Worm (Caenorhabditis elegans) whole organism, late embryonic: ENCODE measurements around the gene T05B4.8.

ENCODE experiments used
- K02D7.2 ChIP-seq: sonication (generic microtip); optimal IDR thresholded peaks from 2 replicates; lab custom pipeline; 2017; ENCODE audit warnings: mild to moderate bottlenecking, missing genetic modification characterization, missing compliant biosample characterization
- K09A11.1 ChIP-seq: sonication (generic microtip); optimal IDR thresholded peaks from 2 replicates; lab custom pipeline; 2017; ENCODE audit warnings: antibody characterized with exemption, mild to moderate bottlenecking, missing genetic modification characterization, missing compliant biosample characterization; ENCODE audit not compliant: insufficient read depth
- Y22D7AL.16 ChIP-seq: sonication (generic microtip); optimal IDR thresholded peaks from 2 replicates; lab custom pipeline; 2016; ENCODE audit warnings: missing genetic modification characterization, missing compliant biosample characterization
- ama-1 ChIP-seq: fragments of 150-350 bp; optimal IDR thresholded peaks from 2 replicates; lab custom pipeline; 2014
- ceh-19 ChIP-seq: fragments of 200-800 bp; sonication (Bioruptor generic); optimal IDR thresholded peaks from 2 replicates; lab custom pipeline; 2018; ENCODE audit warnings: mild to moderate bottlenecking, missing genetic modification characterization, missing compliant biosample characterization
- ceh-22 ChIP-seq: sonication (generic microtip); optimal IDR thresholded peaks from 2 replicates; lab custom pipeline; 2017; ENCODE audit warnings: missing biosample characterization, missing genetic modification characterization
- ceh-24 ChIP-seq: sonication (generic microtip); optimal IDR thresholded peaks from 2 replicates; lab custom pipeline; 2016; ENCODE audit warnings: mild to moderate bottlenecking, missing genetic modification characterization, missing compliant biosample characterization
- ceh-30 ChIP-seq: fragments of 150-350 bp; optimal IDR thresholded peaks from 2 replicates; lab custom pipeline; 2014; ENCODE audit warnings: missing biosample characterization, missing genetic modification characterization
- ceh-31 ChIP-seq: sonication (generic microtip); optimal IDR thresholded peaks from 2 replicates; lab custom pipeline; 2016; ENCODE audit warnings: missing genetic modification characterization, missing compliant biosample characterization
- ceh-34 ChIP-seq: sonication (generic microtip); optimal IDR thresholded peaks from 2 replicates; lab custom pipeline; 2016; ENCODE audit warnings: mild to moderate bottlenecking, missing genetic modification characterization, missing compliant biosample characterization
- ceh-45 ChIP-seq: fragments of 200-800 bp; sonication (Bioruptor generic); IDR thresholded peaks from 2 replicates; pipeline ENCODE4 v1.3.6; 2022; ENCODE audit warnings: missing genetic modification reagents, missing genetic modification characterization, missing compliant biosample characterization
- ceh-48 ChIP-seq: sonication (generic microtip); optimal IDR thresholded peaks from 2 replicates; lab custom pipeline; 2016; ENCODE audit warnings: missing genetic modification characterization, inconsistent platforms, missing compliant biosample characterization
- ceh-6 ChIP-seq: fragments of 200-800 bp; sonication (Bioruptor generic); optimal IDR thresholded peaks from 2 replicates; lab custom pipeline; 2018; ENCODE audit warnings: mild to moderate bottlenecking, missing genetic modification characterization, missing compliant biosample characterization
- ceh-9 ChIP-seq: sonication (generic microtip); optimal IDR thresholded peaks from 2 replicates; lab custom pipeline; 2016; ENCODE audit warnings: mild to moderate bottlenecking, missing genetic modification characterization, inconsistent platforms, missing compliant biosample characterization
- elt-2 ChIP-seq: sonication (generic microtip); optimal IDR thresholded peaks from 2 replicates; lab custom pipeline; 2016; ENCODE audit warnings: missing genetic modification reagents, missing genetic modification characterization, missing compliant biosample characterization
- elt-4 ChIP-seq: sonication (generic microtip); optimal IDR thresholded peaks from 2 replicates; lab custom pipeline; 2016; ENCODE audit warnings: missing genetic modification characterization, missing compliant biosample characterization
- ets-4 ChIP-seq: sonication (generic microtip); optimal IDR thresholded peaks from 2 replicates; lab custom pipeline; 2016; ENCODE audit warnings: missing genetic modification characterization, missing compliant biosample characterization
- fax-1 ChIP-seq: sonication (generic microtip); optimal IDR thresholded peaks from 2 replicates; lab custom pipeline; 2016; ENCODE audit warnings: missing genotype, missing genetic modification characterization, missing compliant biosample characterization
- fkh-10 ChIP-seq: fragments of 150-350 bp; optimal IDR thresholded peaks from 2 replicates; lab custom pipeline; 2014; ENCODE audit warnings: missing biosample characterization, missing genetic modification reagents, missing genetic modification characterization
- hlh-13 ChIP-seq: fragments of 200-800 bp; sonication (Bioruptor generic); optimal IDR thresholded peaks from 2 replicates; lab custom pipeline; 2018; ENCODE audit warnings: mild to moderate bottlenecking, missing genetic modification characterization, missing compliant biosample characterization
- hlh-15 ChIP-seq: sonication (generic microtip); optimal IDR thresholded peaks from 2 replicates; lab custom pipeline; 2016; ENCODE audit warnings: missing genetic modification characterization, missing compliant biosample characterization
- hlh-6 ChIP-seq: sonication (generic microtip); optimal IDR thresholded peaks from 2 replicates; lab custom pipeline; 2016; ENCODE audit warnings: missing genotype, missing genetic modification characterization, missing compliant biosample characterization
- hlh-8 ChIP-seq: sonication (generic microtip); optimal IDR thresholded peaks from 2 replicates; lab custom pipeline; 2016; ENCODE audit warnings: missing genotype, missing genetic modification characterization, missing compliant biosample characterization
- lim-6 ChIP-seq: sonication (generic microtip); optimal IDR thresholded peaks from 2 replicates; lab custom pipeline; 2016; ENCODE audit warnings: missing genetic modification characterization, missing compliant biosample characterization
- madf-2 ChIP-seq: sonication (generic microtip); optimal IDR thresholded peaks from 2 replicates; lab custom pipeline; 2017; ENCODE audit warnings: missing genetic modification characterization, missing compliant biosample characterization
- nfya-1 ChIP-seq: sonication (generic microtip); optimal IDR thresholded peaks from 2 replicates; lab custom pipeline; 2017; ENCODE audit warnings: missing genetic modification characterization, mild to moderate bottlenecking, missing compliant biosample characterization, antibody characterized with exemption, moderate library complexity
- nhr-232 ChIP-seq: sonication (generic microtip); optimal IDR thresholded peaks from 2 replicates; lab custom pipeline; 2016; ENCODE audit warnings: missing genetic modification characterization, missing compliant biosample characterization
- odd-2 ChIP-seq: sonication (generic microtip); optimal IDR thresholded peaks from 2 replicates; lab custom pipeline; 2017; ENCODE audit warnings: antibody characterized with exemption, mild to moderate bottlenecking, missing genetic modification characterization, missing compliant biosample characterization
- pat-9 ChIP-seq: fragments of 200-800 bp; sonication (Bioruptor generic); optimal IDR thresholded peaks from 2 replicates; lab custom pipeline; 2018; ENCODE audit warnings: mild to moderate bottlenecking, missing genetic modification characterization, moderate library complexity, missing compliant biosample characterization
- pha-2 ChIP-seq: sonication (generic microtip); optimal IDR thresholded peaks from 2 replicates; lab custom pipeline; 2017; ENCODE audit warnings: mild to moderate bottlenecking, missing genetic modification characterization, missing compliant biosample characterization
- pha-4 ChIP-seq: fragments of 150-350 bp; optimal IDR thresholded peaks from 2 replicates; lab custom pipeline; 2018; ENCODE audit warnings: missing biosample characterization, missing genetic modification reagents, missing genetic modification characterization
- pros-1 ChIP-seq: fragments of 150-350 bp; optimal IDR thresholded peaks from 2 replicates; lab custom pipeline; 2014; ENCODE audit warnings: missing biosample characterization, missing genetic modification reagents, missing genetic modification characterization
- ref-2 ChIP-seq: sonication (generic microtip); optimal IDR thresholded peaks from 2 replicates; lab custom pipeline; 2016; ENCODE audit warnings: missing genetic modification characterization, missing compliant biosample characterization
- sdc-2 ChIP-seq: sonication (generic microtip); optimal IDR thresholded peaks from 2 replicates; lab custom pipeline; 2016; ENCODE audit warnings: missing genotype, missing genetic modification characterization, missing compliant biosample characterization
- sox-2 ChIP-seq: fragments of 200-800 bp; sonication (Bioruptor generic); IDR thresholded peaks from 2 replicates; pipeline ENCODE4 v1.3.6; 2022; ENCODE audit warnings: missing genetic modification reagents, missing genetic modification characterization, missing compliant biosample characterization
- sox-4 ChIP-seq: sonication (generic microtip); optimal IDR thresholded peaks from 2 replicates; lab custom pipeline; 2017; ENCODE audit warnings: mild to moderate bottlenecking, missing genetic modification characterization, inconsistent platforms, missing compliant biosample characterization
- syd-9 ChIP-seq: sonication (generic microtip); optimal IDR thresholded peaks from 2 replicates; lab custom pipeline; 2016; ENCODE audit warnings: mild to moderate bottlenecking, missing genetic modification characterization, moderate library complexity, missing compliant biosample characterization
- tbx-2 ChIP-seq: sonication (generic microtip); optimal IDR thresholded peaks from 2 replicates; lab custom pipeline; 2016; ENCODE audit warnings: missing genetic modification characterization, missing compliant biosample characterization
- tbx-7 ChIP-seq: sonication (generic microtip); optimal IDR thresholded peaks from 2 replicates; lab custom pipeline; 2016; ENCODE audit warnings: missing genotype, missing genetic modification characterization, missing compliant biosample characterization
- ttx-3 ChIP-seq: sonication (generic microtip); optimal IDR thresholded peaks from 2 replicates; lab custom pipeline; 2016; ENCODE audit warnings: missing genetic modification reagents, missing genetic modification characterization, missing compliant biosample characterization
- unc-3 ChIP-seq, 2 experiments: fragments of 200-800 bp in 1 of 2; sonication (Bioruptor generic) in 1 of 2; sonication (generic microtip) in 1 of 2; conservative IDR thresholded peaks in 1 of 2; optimal IDR thresholded peaks in 1 of 2; 2 replicates each; pipeline versions ENCODE4 v1.3.6 to Lab custom; 2016 to 2022; ENCODE audit warnings: missing compliant biosample characterization in 2 of 2, missing genetic modification characterization in 2 of 2, missing genetic modification reagents in 1 of 2
- unc-42 ChIP-seq: sonication (generic microtip); optimal IDR thresholded peaks from 2 replicates; lab custom pipeline; 2016; ENCODE audit warnings: missing genotype, missing genetic modification characterization, missing compliant biosample characterization
- ztf-16 ChIP-seq: sonication (generic microtip); optimal IDR thresholded peaks from 2 replicates; lab custom pipeline; 2017; ENCODE audit warnings: missing genetic modification characterization, missing compliant biosample characterization

The T05B4.8 gene

DNA sequence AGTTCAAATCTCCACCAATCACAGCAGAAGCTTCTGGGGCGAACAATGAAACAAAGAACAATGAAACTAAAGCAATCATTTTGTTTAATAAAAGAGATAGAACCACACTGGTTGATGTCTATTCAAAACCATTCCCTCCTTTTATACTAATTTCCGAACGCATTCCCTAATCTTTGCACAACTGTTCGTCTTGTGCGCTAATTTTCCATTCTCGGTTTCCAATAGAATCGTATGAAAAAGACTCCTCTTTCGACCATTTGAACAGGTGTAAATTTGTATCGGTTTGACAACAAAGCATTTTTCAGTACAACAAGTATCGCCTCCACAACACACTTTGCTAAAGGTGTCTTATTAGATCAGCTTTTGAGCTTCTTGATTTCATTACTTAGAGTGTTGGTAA, at the start of gene T05B4.8:
Gene T05B4.8 (minus strand): TSS at position 101 of the 400 bp plus-strand sequence.
- TF ChIP-seq tbx-7 (tag; lab: Kevin White, UChicago) (no peak), ref-2 (no peak), ceh-6 (GFP tag; lab: Kevin White, UChicago) (no peak), sdc-2 (no peak), elt-2 (no peak), ceh-9 (tag; lab: Kevin White, UChicago) (no peak), pha-2 (tag; lab: Kevin White, UChicago) (no peak), ceh-48 (tag; lab: Kevin White, UChicago) (no peak), Y22D7AL.16 (tag; lab: Kevin White, UChicago) (no peak), fkh-10 (no peak), ama-1 (lab: Kevin White, UChicago) (no peak), ceh-22 (tag; lab: Kevin White, UChicago) (no peak), ceh-19 (GFP tag; lab: Kevin White, UChicago) (no peak), pros-1 (no peak), madf-2 (tag; lab: Kevin White, UChicago) (no peak), nfya-1 (tag; lab: Kevin White, UChicago) (no peak), pat-9 (tag; lab: Kevin White, UChicago) (no peak)
- TF ChIP-seq, all 69 proteins: peak for 0

DNA sequence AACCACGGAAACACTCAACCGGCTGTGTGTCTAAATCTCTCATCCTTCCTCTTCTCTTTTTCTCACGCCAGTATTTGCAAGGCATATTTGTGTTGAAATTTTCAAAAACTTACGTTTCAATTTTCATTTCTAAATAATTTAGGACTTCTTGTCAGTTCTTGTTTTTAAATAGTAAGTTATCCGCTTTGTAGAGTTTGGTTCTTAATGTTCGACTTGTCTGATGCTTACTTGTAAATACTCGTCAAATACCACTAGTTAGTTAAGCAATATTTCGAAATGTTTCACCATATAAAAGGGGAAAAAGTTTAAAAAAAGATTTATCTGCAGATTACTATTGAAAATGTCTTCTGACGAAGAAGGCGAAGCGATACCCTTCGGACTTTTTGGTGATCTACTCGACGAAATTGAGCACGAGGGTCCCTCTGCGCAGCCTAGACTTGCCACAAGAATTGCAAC, 48.6 kb upstream of the T05B4.8 start, which contains the start of gene Y45G5AM.3:
Gene Y45G5AM.3 (plus strand): TSS at position 51 of the 456 bp plus-strand sequence.
- TF ChIP-seq unc-3 (GFP tag; conservative IDR thresholded peaks at IDR 0.05; lab: Robert Waterston, UW) (no peak), unc-3 (tag; optimal IDR thresholded peaks at IDR 0.05; lab: Kevin White, UChicago) (no peak), pha-2 (tag; lab: Kevin White, UChicago) (no peak), tbx-2 (tag; lab: Kevin White, UChicago) (no peak), nhr-232 (tag; lab: Kevin White, UChicago) (no peak), syd-9 (tag; lab: Kevin White, UChicago) (no peak), ceh-45 (no peak), fax-1 (tag; lab: Kevin White, UChicago) (no peak), ceh-19 (GFP tag; lab: Kevin White, UChicago) (no peak)

DNA sequence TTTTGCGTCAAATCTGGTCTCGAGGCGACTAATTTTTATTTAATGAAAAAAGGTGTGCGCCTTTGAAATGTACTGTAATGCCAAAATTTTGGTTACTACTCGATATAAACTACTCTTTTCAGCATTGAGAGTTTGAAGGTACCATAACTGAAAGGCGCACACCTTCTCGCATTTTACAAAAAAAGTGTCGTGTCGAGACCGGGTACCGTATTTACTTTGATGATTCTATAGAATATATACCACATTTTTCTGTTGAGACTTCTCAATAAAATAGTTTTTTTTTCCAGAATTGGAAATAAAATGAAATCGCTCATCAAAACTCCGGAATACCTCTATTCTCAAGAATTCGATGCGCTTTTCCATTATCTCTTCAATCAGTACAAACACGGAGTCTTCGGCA, 47.0 kb upstream of the T05B4.8 start, which contains the start of gene Y45G5AM.4:
Gene Y45G5AM.4 (plus strand): TSS at position 301 of the 400 bp plus-strand sequence.
- TF ChIP-seq ttx-3 (tag; lab: Kevin White, UChicago) (no peak), tbx-7 (tag; lab: Kevin White, UChicago) (no peak), K02D7.2 (tag; lab: Kevin White, UChicago) (no peak), ceh-6 (GFP tag; lab: Kevin White, UChicago) (no peak), unc-42 (tag; lab: Kevin White, UChicago) (no peak), hlh-6 (tag; lab: Kevin White, UChicago) (no peak), syd-9 (tag; lab: Kevin White, UChicago) (no peak)

DNA sequence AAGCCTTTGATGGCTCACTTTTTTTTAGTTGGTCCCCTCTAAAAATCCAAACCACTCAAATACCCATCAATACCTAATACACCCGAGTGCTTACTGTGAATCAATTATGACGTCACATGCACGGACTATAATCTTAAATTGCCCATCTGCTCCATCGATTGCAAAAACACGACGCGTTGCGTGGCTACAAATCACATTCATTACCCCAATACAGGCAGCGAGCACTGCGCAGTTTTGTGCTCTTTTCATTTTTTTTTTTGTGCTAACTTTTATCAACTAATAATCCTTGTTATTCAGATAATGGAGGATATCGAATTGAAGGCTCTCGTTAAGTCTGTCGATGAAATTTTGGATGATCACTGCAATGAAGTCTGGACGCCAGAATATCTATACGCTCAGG, 44.1 kb upstream of the T05B4.8 start, which contains the start of gene Y45G5AM.5:
Gene Y45G5AM.5 (plus strand): TSS at position 301 of the 400 bp plus-strand sequence.
- TF ChIP-seq ceh-45 (no peak), pha-4 (tag; lab: Kevin White, UChicago) (no peak), ceh-31 (tag; lab: Kevin White, UChicago) (no peak), hlh-8 (tag; lab: Kevin White, UChicago) (no peak), ceh-6 (GFP tag; lab: Kevin White, UChicago) (no peak), hlh-13 (GFP tag; lab: Kevin White, UChicago) (no peak), ceh-24 (tag; lab: Kevin White, UChicago) (no peak), sox-4 (no peak), odd-2 (tag; lab: Kevin White, UChicago) (no peak), ztf-16 (no peak), elt-4 (tag; lab: Kevin White, UChicago) (no peak), ceh-30 (tag; lab: Kevin White, UChicago) (no peak), hlh-15 (tag; lab: Kevin White, UChicago) (no peak), nhr-232 (tag; lab: Kevin White, UChicago) (no peak), unc-3 (GFP tag; conservative IDR thresholded peaks at IDR 0.05; lab: Robert Waterston, UW) (no peak), unc-3 (tag; optimal IDR thresholded peaks at IDR 0.05; lab: Kevin White, UChicago) (no peak), lim-6 (tag; lab: Kevin White, UChicago) (no peak), ceh-34 (tag; lab: Kevin White, UChicago) (no peak), K09A11.1 (tag; lab: Kevin White, UChicago) (no peak), sox-2 (GFP tag; lab: Robert Waterston, UW) (no peak), ets-4 (tag; lab: Kevin White, UChicago) (no peak)
